Fruit fly (Drosophila melanogaster): ENCODE results near the gene Noc1.

- no peak for TF ChIP-seq CG33017 (tag; optimal IDR thresholded peaks at IDR 0.05)
- no peak for TF ChIP-seq CG7045 (GFP tag; optimal IDR thresholded peaks at IDR 0.05)
- TF ChIP-seq cic (GFP tag; optimal IDR thresholded peaks at IDR 0.05): no peak
- no peak for TF ChIP-seq kay (GFP tag; ENCODE audit: borderline replicate concordance)
- no peak for TF ChIP-seq CG5204 (GFP tag; optimal IDR thresholded peaks at IDR 0.05)
- no peak for TF ChIP-seq cnc (optimal IDR thresholded peaks at IDR 0.05)
- no peak for TF ChIP-seq Clk (GFP tag; optimal IDR thresholded peaks at IDR 0.05)
- TF ChIP-seq Crg-1 (GFP tag; optimal IDR thresholded peaks at IDR 0.05): no peak
- no peak for TF ChIP-seq tj (GFP tag; optimal IDR thresholded peaks at IDR 0.05)
- TF ChIP-seq pad (GFP tag; optimal IDR thresholded peaks at IDR 0.05): no peak
Observed at dm6 chr3L:11052760-11053259, 21.8 kb upstream of the Noc1 start.
